Fruit fly (Drosophila melanogaster): Measurements from ENCODE around the gene Acp26Ab.

Acp26Ab gene

dm6 chr2L:5906893-5907850 lies 14.5 kb upstream of the Acp26Ab start, which contains the start of gene bchs:
Gene bchs, plus strand, starts transcription at chr2L:5907169.
- TF ChIP-seq Smox (GFP tag; optimal IDR thresholded peaks at IDR 0.05): no peak
- no peak for TF ChIP-seq dsx (GFP tag; optimal IDR thresholded peaks at IDR 0.05; ENCODE audit: poor library complexity, severe bottlenecking)
- TF ChIP-seq Eip93F (GFP tag; optimal IDR thresholded peaks at IDR 0.05): no peak
- TF ChIP-seq fd85E (GFP tag; optimal IDR thresholded peaks at IDR 0.05): no peak
- 0 out of 2 replicates have a peak, but pooled peaks have one; percentile 22 for TF ChIP-seq CG15336 (GFP tag; IDR thresholded peaks at IDR 0.05)
- TF ChIP-seq Sox102F (GFP tag; optimal IDR thresholded peaks at IDR 0.05): no peak
- TF ChIP-seq CG11902 (GFP tag; optimal IDR thresholded peaks at IDR 0.05): no peak
- TF ChIP-seq Ets21C (GFP tag; optimal IDR thresholded peaks at IDR 0.05): no peak
- no peak for TF ChIP-seq CG1621 (tag; optimal IDR thresholded peaks at IDR 0.05)
- TF ChIP-seq ss (GFP tag; optimal IDR thresholded peaks at IDR 0.05): no peak
- TF ChIP-seq cyc (GFP tag; optimal IDR thresholded peaks at IDR 0.05): peak; percentile 3
- TF ChIP-seq pdm3 (GFP tag; optimal IDR thresholded peaks at IDR 0.05): no peak
- no peak for TF ChIP-seq CG3032 (tag; optimal IDR thresholded peaks at IDR 0.05)
- TF ChIP-seq esn (GFP tag; optimal IDR thresholded peaks at IDR 0.05): peak; percentile 5
- TF ChIP-seq Sox15 (GFP tag; optimal IDR thresholded peaks at IDR 0.05): no peak
- no peak for TF ChIP-seq CG9139 (GFP tag; optimal IDR thresholded peaks at IDR 0.05)
- no peak for TF ChIP-seq dac (GFP tag; optimal IDR thresholded peaks at IDR 0.05)
- no peak for TF ChIP-seq CG6792 (GFP tag; optimal IDR thresholded peaks at IDR 0.05)
- peak; percentile 7 for TF ChIP-seq achi (GFP tag; optimal IDR thresholded peaks at IDR 0.05)
- TF ChIP-seq CG11294 (GFP tag; IDR thresholded peaks at IDR 0.05): no peak
- no peak for TF ChIP-seq spab (GFP tag; optimal IDR thresholded peaks at IDR 0.05)
- TF ChIP-seq Ets96B (tag; optimal IDR thresholded peaks at IDR 0.05): no peak
- peak; percentile 25 for TF ChIP-seq lz (GFP tag; optimal IDR thresholded peaks at IDR 0.05)
- peak; percentile 78 for TF ChIP-seq CG6276 (GFP tag; optimal IDR thresholded peaks at IDR 0.05)
- TF ChIP-seq CG8319 (GFP tag; optimal IDR thresholded peaks at IDR 0.05): no peak
- TF ChIP-seq Hr38 (GFP tag; optimal IDR thresholded peaks at IDR 0.05): no peak
- TF ChIP-seq net (GFP tag; optimal IDR thresholded peaks at IDR 0.05): no peak
- TF ChIP-seq CG8632 (GFP tag; optimal IDR thresholded peaks at IDR 0.05): no peak
- peak; percentile 77 for TF ChIP-seq svp (GFP tag)
- TF ChIP-seq CG3919 (GFP tag; optimal IDR thresholded peaks at IDR 0.05): no peak
- peak; percentile 24 for TF ChIP-seq topi (GFP tag; optimal IDR thresholded peaks at IDR 0.05)
- TF ChIP-seq CG10631 (GFP tag; optimal IDR thresholded peaks at IDR 0.05): no peak
- no peak for TF ChIP-seq Blimp-1 (GFP tag; optimal IDR thresholded peaks at IDR 0.05)
- TF ChIP-seq CG6808 (GFP tag; optimal IDR thresholded peaks at IDR 0.05): no peak
- TF ChIP-seq eg (GFP tag; IDR thresholded peaks at IDR 0.05): no peak
- TF ChIP-seq Eip75B (GFP tag; optimal IDR thresholded peaks at IDR 0.05): peak; percentile 12
- TF ChIP-seq CG11762 (GFP tag; optimal IDR thresholded peaks at IDR 0.05; ENCODE audit: insufficient read depth): no peak
- TF ChIP-seq acj6 (GFP tag; optimal IDR thresholded peaks at IDR 0.05): no peak
- no peak for TF ChIP-seq OdsH (GFP tag; optimal IDR thresholded peaks at IDR 0.05)
- TF ChIP-seq fkh (GFP tag; optimal IDR thresholded peaks at IDR 0.05): peak; percentile 100
- peak; percentile 73 for TF ChIP-seq vri (GFP tag; optimal IDR thresholded peaks at IDR 0.05)
- TF ChIP-seq CG6854 (GFP tag; optimal IDR thresholded peaks at IDR 0.05): no peak
- 0 out of 3 replicates have a peak, but pooled peaks have one; percentile 42 for TF ChIP-seq CG8119 (GFP tag; IDR thresholded peaks at IDR 0.05)
- no peak for TF ChIP-seq CG32006 (GFP tag; optimal IDR thresholded peaks at IDR 0.05)
- TF ChIP-seq Lpt (GFP tag; optimal IDR thresholded peaks at IDR 0.05): no peak
- no peak for TF ChIP-seq fd59A (GFP tag; optimal IDR thresholded peaks at IDR 0.05)
- TF ChIP-seq Eip78C (GFP tag): no peak
- TF ChIP-seq Gug (GFP tag; IDR thresholded peaks at IDR 0.05): no peak
- peak in 1 of 2 experiments; percentile 26 for TF ChIP-seq salr (GFP tag; optimal IDR thresholded peaks at IDR 0.05)
- peak; percentile 11 for TF ChIP-seq CG16779 (tag; optimal IDR thresholded peaks at IDR 0.05)

Data from whole organism, prepupa.